Worm (Caenorhabditis elegans): ENCODE measurements around the gene srh-59.

The srh-59 gene

DNA sequence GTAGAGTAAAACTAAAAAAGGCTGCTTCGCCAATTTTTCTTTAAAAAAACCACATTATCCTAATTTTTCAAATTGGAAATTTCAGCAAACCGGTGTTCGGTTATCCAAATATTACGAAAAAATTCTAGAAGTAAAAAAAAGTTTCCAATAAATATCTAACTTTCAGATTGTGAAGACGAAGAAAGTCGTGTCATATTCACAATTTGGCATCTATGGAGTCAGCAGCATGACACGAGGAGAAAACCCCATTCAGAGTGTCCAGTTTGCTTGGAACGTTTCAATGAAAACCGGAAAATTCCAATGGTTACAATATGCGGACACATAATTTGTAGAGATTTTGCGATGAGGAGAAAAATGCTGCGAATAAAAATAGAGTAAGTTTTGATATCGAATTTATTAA is 13.5 kb downstream of the srh-59 start, which contains the start of gene Y49F6A.12:
Gene Y49F6A.12, plus strand, starts transcription at position 301 of the 400 bp plus-strand sequence.
- no peak for TF ChIP-seq let-526 (GFP tag; IDR thresholded peaks at IDR 0.05)
- TF ChIP-seq sptf-2 (GFP tag; optimal IDR thresholded peaks at IDR 0.05): no peak
- TF ChIP-seq atf-7 (tag; optimal IDR thresholded peaks at IDR 0.05): no peak
- TF ChIP-seq F10E7.11 (tag; optimal IDR thresholded peaks at IDR 0.05): no peak
- TF ChIP-seq him-1 (tag; optimal IDR thresholded peaks at IDR 0.05): no peak
- TF ChIP-seq Y95B8A.8 (GFP tag; IDR thresholded peaks at IDR 0.05): no peak
- no peak for TF ChIP-seq nfya-2 (GFP tag; IDR thresholded peaks at IDR 0.05)
- no peak for TF ChIP-seq attf-5 (GFP tag; optimal IDR thresholded peaks at IDR 0.05)
- no peak for TF ChIP-seq rec-8 (tag; optimal IDR thresholded peaks at IDR 0.05)
- TF ChIP-seq snpc-4 (GFP tag; optimal IDR thresholded peaks at IDR 0.05): no peak
- no peak for TF ChIP-seq snpc-4 (tag; optimal IDR thresholded peaks at IDR 0.05)

ce11 chrII:3598721-3599120 is 16.9 kb downstream of the srh-59 start, which contains the start of gene Y49F6A.11:
Gene Y49F6A.11 (minus strand): TSS chrII:3598821.
- TF ChIP-seq F39B2.1 (GFP tag; IDR thresholded peaks at IDR 0.05) (no peak), ztf-3 (GFP tag; optimal IDR thresholded peaks at IDR 0.05) (no peak)

- TF ChIP-seq ceh-40 (GFP tag; IDR thresholded peaks at IDR 0.05) (no peak), zfh-2 (GFP tag; conservative IDR thresholded peaks at IDR 0.05) (peak; percentile 71; the same call in 1 of the 2 replicates)
Measured at ce11 chrII:3604578-3604977, 22.7 kb downstream of the srh-59 start.

DNA sequence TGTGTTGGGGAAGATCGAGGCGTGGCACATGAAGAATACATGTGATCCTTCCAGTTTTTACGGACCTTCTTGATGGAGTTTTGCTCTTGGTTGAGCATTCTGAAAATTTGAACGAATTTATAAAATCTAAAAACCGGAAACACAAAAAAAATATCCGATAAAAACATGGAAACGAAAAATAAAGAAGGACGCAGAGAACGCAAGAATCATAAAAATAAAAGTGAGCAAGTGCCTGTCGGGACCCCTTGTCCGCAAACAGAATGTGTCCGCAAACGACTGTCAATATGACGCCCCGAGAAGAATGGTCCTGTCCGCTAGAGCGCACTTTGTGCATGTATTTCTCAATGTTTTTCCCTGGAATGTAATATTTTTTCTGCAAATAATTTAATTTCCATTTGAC is 27.9 kb downstream of the srh-59 start, which contains the start of gene Y49F6A.5:
Gene Y49F6A.5, minus strand, starts transcription at position 101 of the 400 bp plus-strand sequence.
- TF ChIP-seq egl-44 (GFP tag; IDR thresholded peaks at IDR 0.05) (no peak), nhr-27 (tag; optimal IDR thresholded peaks at IDR 0.05) (no peak), F33H1.4 (GFP tag; IDR thresholded peaks at IDR 0.05) (no peak), mel-28 (tag; optimal IDR thresholded peaks at IDR 0.05; ENCODE audit: borderline replicate concordance) (no peak), nfya-2 (GFP tag; IDR thresholded peaks at IDR 0.05) (no peak), efl-1 (GFP tag; optimal IDR thresholded peaks at IDR 0.05) (peak; percentile 15), hsf-1 (GFP tag; IDR thresholded peaks at IDR 0.05) (no peak), tbx-9 (tag; optimal IDR thresholded peaks at IDR 0.05; ENCODE audit: borderline replicate concordance) (no peak)

DNA sequence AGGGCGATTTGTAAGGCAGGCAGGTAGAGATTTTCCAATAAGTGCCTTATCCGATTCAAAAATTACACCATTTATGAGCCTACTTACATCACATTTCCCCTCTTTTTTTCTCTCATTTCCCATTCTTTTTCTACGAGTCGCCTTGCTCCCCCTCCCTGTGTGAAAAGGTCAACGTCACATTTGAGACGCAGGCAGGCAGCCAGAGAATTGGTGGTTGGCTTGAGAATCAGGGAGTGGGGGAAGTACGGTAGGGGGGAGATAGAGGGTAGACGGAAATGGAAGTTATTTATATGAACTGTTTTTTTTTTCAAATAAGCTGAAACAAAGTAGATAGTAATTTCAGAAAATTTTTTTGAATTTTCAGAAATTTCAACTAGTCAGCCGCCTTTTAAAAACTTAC is 34.8 kb downstream of the srh-59 start:
- TF ChIP-seq pbrm-1 (GFP tag; IDR thresholded peaks at IDR 0.05): no peak
- peak; percentile 78 for TF ChIP-seq nfyb-1 (GFP tag; IDR thresholded peaks at IDR 0.05)

DNA sequence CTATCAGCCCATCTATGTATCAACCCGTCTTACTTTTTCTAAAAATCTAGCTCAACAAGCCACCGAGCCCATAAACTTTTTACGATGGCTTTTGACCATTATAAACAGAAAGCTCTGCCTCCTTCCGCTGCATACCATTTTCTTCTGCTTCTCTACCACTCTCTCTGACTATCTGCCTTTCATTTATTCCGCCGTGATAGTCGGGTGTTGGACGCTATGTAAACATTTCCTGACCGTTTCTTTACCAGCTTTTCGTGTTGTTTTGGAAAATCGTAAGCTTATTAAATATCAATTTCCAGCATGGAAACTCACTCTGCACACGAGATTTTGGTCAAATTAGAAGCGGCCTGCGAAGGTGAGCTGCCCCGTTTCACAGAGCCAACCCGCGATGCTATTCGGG is 35.7 kb downstream of the srh-59 start, which contains the start of gene F40E12.1:
Gene F40E12.1, plus strand, starts transcription at position 301 of the 400 bp plus-strand sequence.
- TF ChIP-seq ets-4 (GFP tag; optimal IDR thresholded peaks at IDR 0.05) (no peak), tlf-1 (GFP tag; optimal IDR thresholded peaks at IDR 0.05) (no peak), mes-4 (tag; optimal IDR thresholded peaks at IDR 0.05) (no peak), mel-28 (tag; optimal IDR thresholded peaks at IDR 0.05; ENCODE audit: borderline replicate concordance) (no peak), F57A8.1 (GFP tag; optimal IDR thresholded peaks at IDR 0.05) (no peak), lsl-1 (GFP tag; optimal IDR thresholded peaks at IDR 0.05) (no peak), chd-7 (tag; optimal IDR thresholded peaks at IDR 0.05) (no peak), athp-1 (tag; optimal IDR thresholded peaks at IDR 0.05) (no peak), F22D6.2 (tag; optimal IDR thresholded peaks at IDR 0.05) (no peak), pbrm-1 (GFP tag; IDR thresholded peaks at IDR 0.05) (no peak), zfh-2 (GFP tag; conservative IDR thresholded peaks at IDR 0.05) (no peak)
